Fruit fly (Drosophila melanogaster) whole organism, prepupa: ENCODE measurements around the gene CG45066.

Experiments used
- CG11902 ChIP-seq: fragments of 200-800 bp; sonication (Bioruptor generic); optimal IDR thresholded peaks from 3 replicates; lab custom pipeline; 2016; ENCODE audit warnings: missing biosample characterization, missing genetic modification characterization
- CG15336 ChIP-seq: fragments of 200-800 bp; sonication (Bioruptor generic); IDR thresholded peaks from 2 replicates; pipeline ENCODE4 v1.3.6; 2022; ENCODE audit warnings: missing biosample characterization, missing genetic modification characterization
- CG16779 ChIP-seq: fragments of 200-800 bp; sonication (Bioruptor generic); optimal IDR thresholded peaks from 3 replicates; lab custom pipeline; 2017; ENCODE audit warnings: missing biosample characterization, mild to moderate bottlenecking, missing genetic modification characterization
- CG3919 ChIP-seq: fragments of 200-800 bp; sonication (Bioruptor generic); optimal IDR thresholded peaks from 3 replicates; lab custom pipeline; 2016; ENCODE audit warnings: missing biosample characterization, missing genetic modification characterization
- CG8319 ChIP-seq: fragments of 200-800 bp; sonication (Bioruptor generic); optimal IDR thresholded peaks from 3 replicates; lab custom pipeline; 2016; ENCODE audit warnings: missing biosample characterization, missing genetic modification characterization
- CG9139 ChIP-seq: fragments of 200-800 bp; sonication (Bioruptor generic); optimal IDR thresholded peaks from 3 replicates; lab custom pipeline; 2017; ENCODE audit warnings: missing biosample characterization, mild to moderate bottlenecking, missing genetic modification characterization
- Eip93F ChIP-seq: fragments of 200-800 bp; sonication (Bioruptor generic); optimal IDR thresholded peaks from 2 replicates; lab custom pipeline; 2016; ENCODE audit warnings: missing biosample characterization, mild to moderate bottlenecking, missing genetic modification characterization
- OdsH ChIP-seq: fragments of 200-800 bp; sonication (Bioruptor generic); optimal IDR thresholded peaks from 3 replicates; lab custom pipeline; 2016; ENCODE audit warnings: missing biosample characterization, missing genetic modification characterization
- Smox ChIP-seq: fragments of 200-800 bp; sonication (Bioruptor generic); optimal IDR thresholded peaks from 3 replicates; lab custom pipeline; 2016; ENCODE audit warnings: missing biosample characterization, missing genetic modification characterization
- Sox15 ChIP-seq: fragments of 200-800 bp; sonication (Bioruptor generic); optimal IDR thresholded peaks from 3 replicates; lab custom pipeline; 2016; ENCODE audit warnings: missing biosample characterization, missing genetic modification characterization
- eg ChIP-seq: fragments of 200-800 bp; sonication (Bioruptor generic); IDR thresholded peaks from 3 replicates; pipeline ENCODE4 v1.3.6; 2022; ENCODE audit warnings: missing biosample characterization, missing genetic modification characterization
- pdm3 ChIP-seq: fragments of 200-800 bp; sonication (Bioruptor generic); optimal IDR thresholded peaks from 3 replicates; lab custom pipeline; 2016; ENCODE audit warnings: missing biosample characterization, missing genetic modification characterization

DNA sequence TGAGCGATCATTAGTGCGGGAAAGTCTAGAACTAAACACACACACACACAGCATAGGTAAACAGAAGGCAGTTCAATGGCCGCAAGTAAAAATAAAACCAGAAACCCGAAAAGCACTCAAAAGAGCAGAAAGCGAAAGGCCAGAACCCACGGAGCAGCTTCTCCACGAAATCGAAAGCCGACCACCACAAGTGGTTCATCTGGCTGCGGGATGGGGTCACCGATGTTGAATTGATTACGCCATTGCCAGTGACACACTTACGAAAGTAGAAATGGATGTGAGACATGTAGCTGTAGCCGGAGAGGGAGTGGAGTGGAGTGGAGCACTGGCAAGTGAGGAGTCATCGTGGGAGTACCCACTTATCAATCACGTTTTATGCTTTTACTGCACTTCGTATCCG is 30.4 kb upstream of the CG45066 start:
- TF ChIP-seq CG9139 (no peak), pdm3 (GFP tag; lab: Kevin White, UChicago) (no peak), eg (GFP tag; lab: Robert Waterston, UW) (no peak), CG16779 (tag; lab: Kevin White, UChicago) (no peak), CG15336 (GFP tag; lab: Robert Waterston, UW) (no peak), OdsH (GFP tag; lab: Kevin White, UChicago) (no peak), Sox15 (no peak), Smox (GFP tag; lab: Kevin White, UChicago) (no peak), Eip93F (no peak), CG3919 (GFP tag; lab: Kevin White, UChicago) (no peak), CG11902 (GFP tag; lab: Kevin White, UChicago) (no peak), CG8319 (GFP tag; lab: Kevin White, UChicago) (no peak)
